Worm (Caenorhabditis elegans) whole organism, L4 larva: ENCODE data around the gene C47D12.4.

ENCODE experiments used
- nhr-237 ChIP-seq: sonication (generic microtip); optimal IDR thresholded peaks from 2 replicates; lab custom pipeline; 2017; ENCODE audit warnings: missing biosample characterization, missing genetic modification characterization
- nhr-28 ChIP-seq: fragments of 150-350 bp; optimal IDR thresholded peaks from 2 replicates; lab custom pipeline; 2014; ENCODE audit warnings: missing biosample characterization, missing genetic modification characterization
- ztf-11 ChIP-seq: fragments of 150-350 bp; optimal IDR thresholded peaks from 2 replicates; lab custom pipeline; 2014; ENCODE audit warnings: missing biosample characterization, missing genetic modification characterization

ce11 chrII:11645383-11645782 lies 36.2 kb upstream of the C47D12.4 start:
- no peak for TF ChIP-seq nhr-28
- no peak for TF ChIP-seq nhr-237 (tag; lab: Kevin White, UChicago)
- TF ChIP-seq ztf-11 (tag; lab: Kevin White, UChicago): no peak
